ENCODE assay signal across 2 fruit fly cellular contexts in the genomic region with DNA sequence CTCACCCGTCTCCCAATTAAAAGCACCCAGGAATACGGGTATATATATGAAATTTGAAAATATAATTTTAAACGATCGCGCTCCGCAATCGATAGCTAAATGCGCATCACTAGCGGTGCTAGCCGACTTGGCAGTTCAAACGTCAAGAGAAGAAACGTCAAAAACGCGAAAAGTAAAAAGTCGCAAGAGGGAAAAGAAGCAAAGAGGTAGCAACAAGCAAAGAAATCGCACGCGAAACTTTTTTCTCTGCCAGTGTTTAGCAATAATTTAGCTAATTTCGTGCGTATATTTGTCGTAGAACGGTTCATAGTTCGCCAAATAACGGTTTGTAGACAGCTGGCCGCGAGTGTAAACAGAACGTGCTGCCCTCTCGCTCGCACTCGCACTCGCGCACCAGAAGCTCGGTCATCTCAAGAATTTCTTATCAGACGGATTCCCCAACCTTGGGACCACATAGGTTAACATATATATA.
TF ChIP-seq lines count a peak whose summit lies in the region.

CG1812 (plus strand) TSS at position 163 of the 472 bp plus-strand sequence.

TF ChIP-seq in whole organism, embryonic, 481 proteins besides CTCF, POLR2A, EP300 and RAD21 (continued from another document and continues in another):
- peak; percentile 60; the same call in 2 of the 3 replicates for TF ChIP-seq ci (GFP tag; IDR thresholded peaks at IDR 0.05; lab: Robert Waterston, UW)
- TF ChIP-seq BEAF-32 (GFP tag; optimal IDR thresholded peaks at IDR 0.05; lab: Kevin White, UChicago), result peak; percentile 23
- TF ChIP-seq zen (tag; optimal IDR thresholded peaks at IDR 0.05; lab: Kevin White, UChicago), result no peak
- no peak for TF ChIP-seq CG15073 (GFP tag; optimal IDR thresholded peaks at IDR 0.05; lab: Kevin White, UChicago)
- peak; percentile 4 for TF ChIP-seq mirr (GFP tag; optimal IDR thresholded peaks at IDR 0.05; lab: Kevin White, UChicago)
- peak; percentile 45; the same call in 1 of the 2 replicates for TF ChIP-seq Awh (GFP tag; IDR thresholded peaks at IDR 0.05; lab: Robert Waterston, UW)
- TF ChIP-seq CG8388 (GFP tag; optimal IDR thresholded peaks at IDR 0.05; lab: Kevin White, UChicago), result peak; percentile 5
- peak; percentile 25 for TF ChIP-seq trem (tag; optimal IDR thresholded peaks at IDR 0.05; lab: Kevin White, UChicago)
- TF ChIP-seq Doc2 (GFP tag; IDR thresholded peaks at IDR 0.05; lab: Robert Waterston, UW), result no peak
- peak in 1 of 2 experiments; percentile 71 for TF ChIP-seq Hr51 (GFP tag; optimal IDR thresholded peaks at IDR 0.05; lab: Kevin White, UChicago)
- TF ChIP-seq CG17385 (GFP tag; optimal IDR thresholded peaks at IDR 0.05; lab: Kevin White, UChicago), result peak; percentile 46
- no peak for TF ChIP-seq chinmo (GFP tag; IDR thresholded peaks at IDR 0.05; lab: Robert Waterston, UW; ENCODE audit: partially characterized antibody)
- no peak for TF ChIP-seq Stat92E (GFP tag; optimal IDR thresholded peaks at IDR 0.05; lab: Kevin White, UChicago)
- TF ChIP-seq E2f2 (GFP tag; IDR thresholded peaks at IDR 0.05; lab: Robert Waterston, UW), result peak; percentile 60
- peak in 1 of 2 experiments; percentile 27 for TF ChIP-seq crp (GFP tag; optimal IDR thresholded peaks at IDR 0.05; lab: Kevin White, UChicago)
- peak; percentile 62 for TF ChIP-seq CG2120 (GFP tag; optimal IDR thresholded peaks at IDR 0.05; lab: Kevin White, UChicago)
- peak; percentile 74; the same call in 2 of the 3 replicates for TF ChIP-seq CG11695 (GFP tag; IDR thresholded peaks at IDR 0.05; lab: Robert Waterston, UW)
- TF ChIP-seq ERR (GFP tag; optimal IDR thresholded peaks at IDR 0.05; lab: Kevin White, UChicago), result no peak
- no peak for TF ChIP-seq CG7271 (tag; optimal IDR thresholded peaks at IDR 0.05; lab: Kevin White, UChicago)
- TF ChIP-seq Sry-δ (GFP tag; optimal IDR thresholded peaks at IDR 0.05; lab: Kevin White, UChicago), result peak; percentile 36
- peak; percentile 47 for TF ChIP-seq Hsf (GFP tag; optimal IDR thresholded peaks at IDR 0.05; lab: Kevin White, UChicago)
- TF ChIP-seq Hand (GFP tag; optimal IDR thresholded peaks at IDR 0.05; lab: Kevin White, UChicago), result peak; percentile 23
- peak; percentile 34 for TF ChIP-seq CG11504 (tag; optimal IDR thresholded peaks at IDR 0.05; lab: Kevin White, UChicago)
- TF ChIP-seq CG10267 (tag; optimal IDR thresholded peaks at IDR 0.05; lab: Kevin White, UChicago), result peak; percentile 12
- TF ChIP-seq CG10147 (GFP tag; optimal IDR thresholded peaks at IDR 0.05; lab: Kevin White, UChicago), result no peak
- peak; percentile 66; the same call in 1 of the 2 replicates for TF ChIP-seq CG17328 (GFP tag; IDR thresholded peaks at IDR 0.05; lab: Robert Waterston, UW)
- TF ChIP-seq CG1792 (GFP tag; optimal IDR thresholded peaks at IDR 0.05; lab: Kevin White, UChicago), result no peak
- TF ChIP-seq bab2 (GFP tag; optimal IDR thresholded peaks at IDR 0.05; lab: Kevin White, UChicago), result peak; percentile 29
- TF ChIP-seq insv (GFP tag; optimal IDR thresholded peaks at IDR 0.05; lab: Kevin White, UChicago), result peak in 1 of 2 experiments; percentile 44
- TF ChIP-seq Vsx1 (GFP tag; optimal IDR thresholded peaks at IDR 0.05; lab: Kevin White, UChicago), result no peak
- TF ChIP-seq seq (GFP tag; IDR thresholded peaks at IDR 0.05; lab: Robert Waterston, UW), result peak; percentile 50; the same call in 1 of the 2 replicates
- peak; percentile 42 for TF ChIP-seq Fer3 (tag; optimal IDR thresholded peaks at IDR 0.05; lab: Kevin White, UChicago)
- TF ChIP-seq CG17359 (tag; optimal IDR thresholded peaks at IDR 0.05; lab: Kevin White, UChicago), result peak; percentile 30
- TF ChIP-seq Bteb2 (GFP tag; optimal IDR thresholded peaks at IDR 0.05; lab: Kevin White, UChicago), result no peak
- peak; percentile 37; the same call in 1 of the 2 replicates for TF ChIP-seq ranshi (GFP tag; IDR thresholded peaks at IDR 0.05; lab: Robert Waterston, UW)
- TF ChIP-seq Ada2b (GFP tag; IDR thresholded peaks at IDR 0.05; lab: Robert Waterston, UW), result peak; percentile 47; the same call in 1 of the 2 replicates
- TF ChIP-seq CG9609 (GFP tag; optimal IDR thresholded peaks at IDR 0.05; lab: Kevin White, UChicago), result no peak
- peak; percentile 46 for TF ChIP-seq grau (tag; optimal IDR thresholded peaks at IDR 0.05; lab: Kevin White, UChicago)
- no peak for TF ChIP-seq onecut (GFP tag; IDR thresholded peaks at IDR 0.05; lab: Robert Waterston, UW)
- TF ChIP-seq vvl (GFP tag; IDR thresholded peaks at IDR 0.05; lab: Robert Waterston, UW), result peak; percentile 68
- TF ChIP-seq ATbp (GFP tag; optimal IDR thresholded peaks at IDR 0.05; lab: Kevin White, UChicago), result peak; percentile 3
- TF ChIP-seq exex (tag; optimal IDR thresholded peaks at IDR 0.05; lab: Kevin White, UChicago), result peak; percentile 9
- peak; percentile 45; the same call in 1 of the 2 replicates for TF ChIP-seq CG9932 (GFP tag; IDR thresholded peaks at IDR 0.05; lab: Robert Waterston, UW)
- TF ChIP-seq pum (GFP tag; optimal IDR thresholded peaks at IDR 0.05; lab: Kevin White, UChicago), result no peak
- TF ChIP-seq CG7372 (GFP tag; IDR thresholded peaks at IDR 0.05; lab: Robert Waterston, UW), result no peak
- peak; percentile 8 for TF ChIP-seq CG14710 (tag; optimal IDR thresholded peaks at IDR 0.05; lab: Kevin White, UChicago)
- TF ChIP-seq CG12071 (GFP tag; optimal IDR thresholded peaks at IDR 0.05; lab: Kevin White, UChicago), result no peak
- no peak for TF ChIP-seq zfh2 (GFP tag; optimal IDR thresholded peaks at IDR 0.05; lab: Kevin White, UChicago)
- peak; percentile 60 for TF ChIP-seq shn (GFP tag; optimal IDR thresholded peaks at IDR 0.05; lab: Kevin White, UChicago)
- TF ChIP-seq al (GFP tag; IDR thresholded peaks at IDR 0.05; lab: Robert Waterston, UW), result 0 out of 2 replicates have a peak, but pooled peaks have one; percentile 20
- no peak for TF ChIP-seq CG18764 (GFP tag; optimal IDR thresholded peaks at IDR 0.05; lab: Kevin White, UChicago)
- peak; percentile 17 for TF ChIP-seq schlank (tag; optimal IDR thresholded peaks at IDR 0.05; lab: Kevin White, UChicago)
- no peak for TF ChIP-seq hb (GFP tag; IDR thresholded peaks at IDR 0.05; lab: Robert Waterston, UW; ENCODE audit: partially characterized antibody)
- TF ChIP-seq CG13296 (GFP tag; optimal IDR thresholded peaks at IDR 0.05; lab: Kevin White, UChicago), result peak; percentile 23
- 0 out of 2 replicates have a peak, but pooled peaks have one; percentile 21 for TF ChIP-seq H2.0 (GFP tag; IDR thresholded peaks at IDR 0.05; lab: Robert Waterston, UW)
- peak; percentile 46 for TF ChIP-seq mam (GFP tag; optimal IDR thresholded peaks at IDR 0.05; lab: Kevin White, UChicago)
- TF ChIP-seq z (GFP tag; IDR thresholded peaks at IDR 0.05; lab: Robert Waterston, UW), result no peak
- peak; percentile 71 for TF ChIP-seq MESR4 (GFP tag; optimal IDR thresholded peaks at IDR 0.05; lab: Kevin White, UChicago)
- peak; percentile 65 for TF ChIP-seq slbo (GFP tag; IDR thresholded peaks at IDR 0.05; lab: Robert Waterston, UW)
- TF ChIP-seq phol (tag; optimal IDR thresholded peaks at IDR 0.05; lab: Kevin White, UChicago), result peak; percentile 18
- no peak for TF ChIP-seq CG10431 (GFP tag; optimal IDR thresholded peaks at IDR 0.05; lab: Kevin White, UChicago)

TF ChIP-seq in whole organism, prepupa, 60 proteins besides CTCF, POLR2A, EP300 and RAD21 (continued from another document):
- peak in 1 of 2 experiments; percentile 52 for TF ChIP-seq ss (GFP tag; optimal IDR thresholded peaks at IDR 0.05; lab: Kevin White, UChicago)
- peak; percentile 63; the same call in 2 of the 3 replicates for TF ChIP-seq CG8119 (GFP tag; IDR thresholded peaks at IDR 0.05; lab: Robert Waterston, UW)
- peak; percentile 4 for TF ChIP-seq fd59A (GFP tag; optimal IDR thresholded peaks at IDR 0.05; lab: Kevin White, UChicago)
- 0 out of 2 replicates have a peak, but pooled peaks have one; percentile 28 for TF ChIP-seq Gug (GFP tag; IDR thresholded peaks at IDR 0.05; lab: Robert Waterston, UW)
- TF ChIP-seq Lpt (GFP tag; optimal IDR thresholded peaks at IDR 0.05; lab: Kevin White, UChicago), result peak; percentile 33
- no peak for TF ChIP-seq fd85E (GFP tag; optimal IDR thresholded peaks at IDR 0.05; lab: Kevin White, UChicago)
- TF ChIP-seq CG7368 (GFP tag; optimal IDR thresholded peaks at IDR 0.05; lab: Kevin White, UChicago), result peak; percentile 56
- peak; percentile 56 for TF ChIP-seq CG1621 (tag; optimal IDR thresholded peaks at IDR 0.05; lab: Kevin White, UChicago)
- peak; percentile 72 for TF ChIP-seq CG15336 (GFP tag; IDR thresholded peaks at IDR 0.05; lab: Robert Waterston, UW)
